Worm (Caenorhabditis elegans): ENCODE measurements around the gene epg-6.

ce11 chrIII:10631870-10632509, 32.0 kb upstream of the epg-6 start:
- no peak for TF ChIP-seq ztf-11 (tag; optimal IDR thresholded peaks at IDR 0.05)
- TF ChIP-seq ham-2 (GFP tag; optimal IDR thresholded peaks at IDR 0.05): no peak
- TF ChIP-seq cnd-1 (tag; optimal IDR thresholded peaks at IDR 0.05): no peak
- TF ChIP-seq elt-3 (tag; optimal IDR thresholded peaks at IDR 0.05): no peak
- no peak for TF ChIP-seq snpc-4 (tag; optimal IDR thresholded peaks at IDR 0.05)
- no peak for TF ChIP-seq nhr-237 (tag; optimal IDR thresholded peaks at IDR 0.05)
- no peak for TF ChIP-seq sptf-1 (tag; optimal IDR thresholded peaks at IDR 0.05)
- TF ChIP-seq blmp-1 (tag; optimal IDR thresholded peaks at IDR 0.05): no peak
- TF ChIP-seq unc-62 (GFP tag; optimal IDR thresholded peaks at IDR 0.05): no peak
- TF ChIP-seq lin-13 (tag; optimal IDR thresholded peaks at IDR 0.05): no peak
- TF ChIP-seq nhr-76 (tag; optimal IDR thresholded peaks at IDR 0.05): no peak
